Fruit fly (Drosophila melanogaster) Kc167 (cell line): ENCODE results near the gene CG16985.

Experiments used
- Myc ChIP-seq: fragments of >200 bp; optimal IDR thresholded peaks from 2 replicates; lab custom pipeline; 2017; ENCODE audit warnings: missing external identifiers
- Sin3A ChIP-seq: fragments of >200 bp; optimal IDR thresholded peaks from 2 replicates; lab custom pipeline; 2018; ENCODE audit warnings: missing external identifiers
- h ChIP-seq: fragments of >200 bp; optimal IDR thresholded peaks from 3 replicates; lab custom pipeline; 2018; ENCODE audit warnings: missing external identifiers
- insv ChIP-seq: fragments of >200 bp; optimal IDR thresholded peaks from 3 replicates; lab custom pipeline; 2018; ENCODE audit warnings: missing external identifiers
- psq ChIP-seq: fragments of >200 bp; optimal IDR thresholded peaks from 2 replicates; lab custom pipeline; 2017; ENCODE audit warnings: missing external identifiers
- ttk ChIP-seq: sonication (Bioruptor generic); optimal IDR thresholded peaks from 2 replicates; lab custom pipeline; 2017; ENCODE audit warnings: missing external identifiers

CG16985 gene

dm6 chr3L:2647523-2648378, 48.7 kb downstream of the CG16985 start, which contains the start of gene CG1246:
Gene CG1246, plus strand, starts transcription at chr3L:2648048.
- no peak for TF ChIP-seq h (lab: Kevin White, UChicago)
- TF ChIP-seq ttk = no peak
- TF ChIP-seq insv = no peak
- no peak for TF ChIP-seq Myc (lab: Kevin White, UChicago)
- no peak for TF ChIP-seq Sin3A (lab: Kevin White, UChicago)
- no peak for TF ChIP-seq psq (lab: Kevin White, UChicago)
